Fruit fly (Drosophila melanogaster) whole organism, prepupa: ENCODE results near the gene CG6931.

Source experiments
- CG10631 ChIP-seq: fragments of 200-800 bp; sonication (Bioruptor generic); optimal IDR thresholded peaks from 2 replicates; lab custom pipeline; 2016; ENCODE audit warnings: missing biosample characterization, missing genetic modification characterization
- CG10669 ChIP-seq: fragments of 200-800 bp; sonication (Bioruptor generic); optimal IDR thresholded peaks from 3 replicates; lab custom pipeline; 2018; ENCODE audit warnings: missing biosample characterization, mild to moderate bottlenecking, missing genetic modification characterization, moderate library complexity
- CG11294 ChIP-seq: fragments of 200-800 bp; sonication (Bioruptor generic); IDR thresholded peaks from 2 replicates; pipeline ENCODE4 v1.3.6; 2022; ENCODE audit warnings: missing biosample characterization, missing genetic modification characterization
- CG11762 ChIP-seq: fragments of 200-800 bp; sonication (Bioruptor generic); optimal IDR thresholded peaks from 3 replicates; lab custom pipeline; 2016; ENCODE audit warnings: missing biosample characterization, missing genetic modification characterization; ENCODE audit not compliant: insufficient read depth
- CG11902 ChIP-seq: fragments of 200-800 bp; sonication (Bioruptor generic); optimal IDR thresholded peaks from 3 replicates; lab custom pipeline; 2016; ENCODE audit warnings: missing biosample characterization, missing genetic modification characterization
- CG15336 ChIP-seq: fragments of 200-800 bp; sonication (Bioruptor generic); IDR thresholded peaks from 2 replicates; pipeline ENCODE4 v1.3.6; 2022; ENCODE audit warnings: missing biosample characterization, missing genetic modification characterization
- CG3032 ChIP-seq: fragments of 200-800 bp; optimal IDR thresholded peaks from 2 replicates; lab custom pipeline; 2019; ENCODE audit warnings: missing biosample characterization, mild to moderate bottlenecking, missing genetic modification characterization, moderate library complexity
- CG31627 ChIP-seq: fragments of 200-800 bp; sonication (Bioruptor generic); optimal IDR thresholded peaks from 3 replicates; lab custom pipeline; 2016; ENCODE audit warnings: missing biosample characterization, missing genetic modification characterization
- CG3919 ChIP-seq: fragments of 200-800 bp; sonication (Bioruptor generic); optimal IDR thresholded peaks from 3 replicates; lab custom pipeline; 2016; ENCODE audit warnings: missing biosample characterization, missing genetic modification characterization
- CG4318 ChIP-seq: fragments of 200-800 bp; sonication (Bioruptor generic); optimal IDR thresholded peaks from 3 replicates; lab custom pipeline; 2017; ENCODE audit warnings: missing biosample characterization, mild to moderate bottlenecking, missing genetic modification characterization
- CG6276 ChIP-seq: fragments of 200-800 bp; sonication (Bioruptor generic); optimal IDR thresholded peaks from 2 replicates; lab custom pipeline; 2017; ENCODE audit warnings: missing biosample characterization, mild to moderate bottlenecking, missing genetic modification characterization
- CG6854 ChIP-seq: fragments of 200-800 bp; sonication (Bioruptor generic); optimal IDR thresholded peaks from 2 replicates; lab custom pipeline; 2017; ENCODE audit warnings: missing biosample characterization, mild to moderate bottlenecking, missing genetic modification characterization
- CG7368 ChIP-seq: fragments of 200-800 bp; sonication (Bioruptor generic); optimal IDR thresholded peaks from 3 replicates; lab custom pipeline; 2016; ENCODE audit warnings: missing biosample characterization, missing genetic modification characterization
- CG8632 ChIP-seq: fragments of 200-800 bp; sonication (Bioruptor generic); optimal IDR thresholded peaks from 3 replicates; lab custom pipeline; 2016; ENCODE audit warnings: missing biosample characterization, missing genetic modification characterization
- Eip75B ChIP-seq: fragments of 200-800 bp; sonication (Bioruptor generic); optimal IDR thresholded peaks from 3 replicates; lab custom pipeline; 2016; ENCODE audit warnings: missing biosample characterization, missing genetic modification characterization
- Ets21C ChIP-seq: fragments of 200-800 bp; sonication (Bioruptor generic); optimal IDR thresholded peaks from 3 replicates; lab custom pipeline; 2016; ENCODE audit warnings: missing biosample characterization, missing genetic modification characterization
- Ets96B ChIP-seq: fragments of 200-800 bp; optimal IDR thresholded peaks from 2 replicates; lab custom pipeline; 2019; ENCODE audit warnings: missing biosample characterization, mild to moderate bottlenecking, missing genetic modification characterization, moderate library complexity
- Gug ChIP-seq: fragments of 200-800 bp; sonication (Bioruptor generic); IDR thresholded peaks from 2 replicates; pipeline ENCODE4 v1.3.6; 2022; ENCODE audit warnings: missing biosample characterization, missing genetic modification characterization
- Hr4 ChIP-seq: fragments of 200-800 bp; sonication (Bioruptor generic); optimal IDR thresholded peaks from 3 replicates; lab custom pipeline; 2016; ENCODE audit warnings: missing biosample characterization, missing genetic modification characterization
- Lpt ChIP-seq: fragments of 200-800 bp; sonication (Bioruptor generic); optimal IDR thresholded peaks from 3 replicates; lab custom pipeline; 2016; ENCODE audit warnings: missing biosample characterization, missing genetic modification characterization
- OdsH ChIP-seq: fragments of 200-800 bp; sonication (Bioruptor generic); optimal IDR thresholded peaks from 3 replicates; lab custom pipeline; 2016; ENCODE audit warnings: missing biosample characterization, missing genetic modification characterization
- Smox ChIP-seq: fragments of 200-800 bp; sonication (Bioruptor generic); optimal IDR thresholded peaks from 3 replicates; lab custom pipeline; 2016; ENCODE audit warnings: missing biosample characterization, missing genetic modification characterization
- Sox14 ChIP-seq: fragments of 200-800 bp; sonication (Bioruptor generic); optimal IDR thresholded peaks from 3 replicates; lab custom pipeline; 2016; ENCODE audit warnings: missing biosample characterization, missing genetic modification characterization
- Sox15 ChIP-seq: fragments of 200-800 bp; sonication (Bioruptor generic); optimal IDR thresholded peaks from 3 replicates; lab custom pipeline; 2016; ENCODE audit warnings: missing biosample characterization, missing genetic modification characterization
- achi ChIP-seq: fragments of 200-800 bp; sonication (Bioruptor generic); optimal IDR thresholded peaks from 3 replicates; lab custom pipeline; 2016; ENCODE audit warnings: missing biosample characterization, missing genetic modification characterization
- cyc ChIP-seq: fragments of 200-800 bp; sonication (Bioruptor generic); optimal IDR thresholded peaks from 3 replicates; lab custom pipeline; 2016; ENCODE audit warnings: missing biosample characterization, missing genetic modification characterization
- dsx ChIP-seq: fragments of 200-800 bp; optimal IDR thresholded peaks from 3 replicates; lab custom pipeline; 2019; ENCODE audit warnings: missing biosample characterization, mild to moderate bottlenecking, missing genetic modification characterization, moderate library complexity; ENCODE audit not compliant: poor library complexity, severe bottlenecking
- fd59A ChIP-seq: fragments of 200-800 bp; sonication (Bioruptor generic); optimal IDR thresholded peaks from 2 replicates; lab custom pipeline; 2017; ENCODE audit warnings: missing biosample characterization, mild to moderate bottlenecking, missing genetic modification characterization, missing genetic modification reagents
- fd85E ChIP-seq: fragments of 200-800 bp; sonication (Bioruptor generic); optimal IDR thresholded peaks from 3 replicates; lab custom pipeline; 2016; ENCODE audit warnings: missing biosample characterization, missing genetic modification characterization
- fkh ChIP-seq: fragments of 200-800 bp; sonication (Bioruptor generic); optimal IDR thresholded peaks from 3 replicates; lab custom pipeline; 2017; ENCODE audit warnings: missing biosample characterization, mild to moderate bottlenecking, missing genetic modification characterization, moderate library complexity
- lz ChIP-seq: fragments of 200-800 bp; sonication (Bioruptor generic); optimal IDR thresholded peaks from 3 replicates; lab custom pipeline; 2016; ENCODE audit warnings: missing biosample characterization, missing genetic modification characterization
- net ChIP-seq: fragments of 200-800 bp; sonication (Bioruptor generic); optimal IDR thresholded peaks from 3 replicates; lab custom pipeline; 2016; ENCODE audit warnings: missing biosample characterization, missing genetic modification characterization
- salr ChIP-seq, 2 experiments: fragments of 200-800 bp; sonication (Bioruptor generic); optimal IDR thresholded peaks; 3 replicates each; lab custom pipeline; 2016 to 2018; ENCODE audit warnings: missing biosample characterization in 2 of 2, missing genetic modification characterization in 2 of 2, mild to moderate bottlenecking in 1 of 2
- vri ChIP-seq: fragments of 200-800 bp; sonication (Bioruptor generic); optimal IDR thresholded peaks from 3 replicates; lab custom pipeline; 2016; ENCODE audit warnings: missing biosample characterization, mild to moderate bottlenecking, missing genetic modification characterization

Gene CG6931

DNA sequence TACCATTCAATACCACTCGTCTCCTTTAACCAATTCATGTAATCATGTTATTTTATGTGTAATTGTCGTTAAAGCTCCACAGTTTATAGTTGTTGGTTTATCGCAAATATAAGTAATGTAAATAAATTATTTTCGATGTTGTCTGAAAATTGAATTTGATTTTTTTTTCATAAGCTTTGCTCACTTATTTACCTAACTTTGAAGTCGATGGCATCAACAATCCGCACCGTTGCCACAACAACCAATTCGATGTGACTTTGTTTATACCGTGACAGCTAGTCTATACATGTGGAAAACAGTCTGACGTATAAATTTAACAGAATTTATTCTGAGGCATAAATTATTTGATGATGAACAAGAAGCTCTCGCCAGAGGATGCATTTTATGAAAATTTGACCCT lies at the start of gene CG6931:
Gene CG6931, plus strand, starts transcription at position 301 of the 400 bp plus-strand sequence.
- TF ChIP-seq CG11294 (GFP tag; lab: Robert Waterston, UW) (no peak), fkh (GFP tag; lab: Kevin White, UChicago) (no peak), CG7368 (GFP tag; lab: Kevin White, UChicago) (no peak), Ets21C (no peak)

dm6 chr3L:11941612-11942011 lies 48.9 kb upstream of the CG6931 start, which contains the start of gene Rpt4R:
TSS of gene Rpt4R (plus strand) at chr3L:11941912.
- no peak for TF ChIP-seq net (GFP tag; lab: Kevin White, UChicago)
- no peak for TF ChIP-seq Smox (GFP tag; lab: Kevin White, UChicago)
- no peak for TF ChIP-seq CG31627 (GFP tag; lab: Kevin White, UChicago)
- no peak for TF ChIP-seq vri (GFP tag; lab: Kevin White, UChicago)

DNA sequence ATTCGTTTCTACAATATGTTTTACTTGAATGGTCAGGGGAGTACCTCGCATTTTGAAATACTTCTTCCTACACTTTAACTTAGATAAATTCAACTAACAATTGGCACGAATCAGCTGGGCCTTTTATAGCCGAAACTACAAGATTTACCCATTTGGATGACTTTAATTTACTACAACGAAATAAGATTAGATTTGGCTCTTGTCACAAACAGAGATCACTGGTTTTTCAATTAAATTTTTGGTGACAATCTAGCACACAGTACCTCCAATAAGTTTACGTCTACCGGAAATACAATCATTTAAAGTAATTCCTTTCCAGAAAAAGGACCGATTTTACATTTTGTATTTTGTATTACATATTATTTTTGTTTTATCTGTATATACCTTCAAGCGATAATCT lies 45.8 kb upstream of the CG6931 start, which contains the start of gene CG5883:
Gene CG5883, minus strand, starts transcription at position 101 of the 400 bp plus-strand sequence.
- TF ChIP-seq Sox14 (GFP tag; lab: Kevin White, UChicago) (no peak), CG8632 (GFP tag; lab: Kevin White, UChicago) (no peak), CG7368 (GFP tag; lab: Kevin White, UChicago) (no peak), CG3919 (no peak), CG10669 (GFP tag; lab: Kevin White, UChicago) (no peak), Ets96B (tag; lab: Kevin White, UChicago) (no peak), Hr4 (GFP tag; lab: Kevin White, UChicago) (no peak), fd59A (no peak), CG11902 (GFP tag; lab: Kevin White, UChicago) (no peak), Smox (GFP tag; lab: Kevin White, UChicago) (no peak), fd85E (GFP tag; lab: Kevin White, UChicago) (no peak), Lpt (GFP tag; lab: Kevin White, UChicago) (no peak)

- TF ChIP-seq CG6276 (GFP tag; lab: Kevin White, UChicago) (no peak), achi (GFP tag; lab: Kevin White, UChicago) (no peak), dsx (GFP tag; lab: Kevin White, UChicago) (no peak), Ets96B (tag; lab: Kevin White, UChicago) (no peak), OdsH (no peak), Eip75B (GFP tag; lab: Kevin White, UChicago) (no peak), CG11762 (GFP tag; lab: Kevin White, UChicago) (no peak), CG3032 (tag; lab: Kevin White, UChicago) (no peak), CG4318 (GFP tag; lab: Kevin White, UChicago) (no peak), Lpt (GFP tag; lab: Kevin White, UChicago) (no peak), fd59A (no peak), Sox15 (no peak)
These were observed 43.2 kb upstream of the CG6931 start, which contains the start of gene CG7252 for dm6 chr3L:11947357-11947756. TSS of gene CG7252 (plus strand) at chr3L:11947675.

- TF ChIP-seq net (GFP tag; lab: Kevin White, UChicago), result no peak
- TF ChIP-seq achi (GFP tag; lab: Kevin White, UChicago), result no peak
These were observed 41.0 kb upstream of the CG6931 start, which contains the start of gene CG17826 for dm6 chr3L:11949539-11949938. TSS of gene CG17826 (plus strand) at chr3L:11949839.

DNA sequence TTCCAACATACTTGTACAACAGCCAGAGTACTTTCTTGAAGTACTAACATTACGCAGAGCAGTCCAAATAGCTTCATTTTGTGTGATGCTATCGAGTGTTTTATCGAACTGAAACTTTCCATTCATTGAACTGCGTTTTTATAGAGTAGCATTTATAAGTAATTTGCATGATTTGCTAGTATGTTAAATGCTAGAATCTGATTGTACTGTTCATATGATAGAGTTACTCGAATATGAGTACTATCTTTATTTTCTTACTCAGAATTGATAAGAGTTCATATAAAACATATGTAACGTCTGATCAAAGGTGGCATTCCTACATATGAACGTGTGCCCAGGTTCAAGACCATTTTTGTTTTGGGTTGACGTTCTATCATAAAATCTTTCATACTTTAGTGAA lies 37.3 kb upstream of the CG6931 start, which contains the start of gene obst-G:
Gene obst-G, minus strand, starts transcription at position 101 of the 400 bp plus-strand sequence.
- no peak for TF ChIP-seq CG4318 (GFP tag; lab: Kevin White, UChicago)
- no peak for TF ChIP-seq CG6854 (GFP tag; lab: Kevin White, UChicago)
- no peak for TF ChIP-seq CG15336 (GFP tag; lab: Robert Waterston, UW)
- no peak for TF ChIP-seq CG10631
- TF ChIP-seq Gug (GFP tag; lab: Robert Waterston, UW), result no peak
- TF ChIP-seq CG10669 (GFP tag; lab: Kevin White, UChicago), result no peak
- TF ChIP-seq CG11294 (GFP tag; lab: Robert Waterston, UW), result no peak
- no peak for TF ChIP-seq Hr4 (GFP tag; lab: Kevin White, UChicago)
- no peak for TF ChIP-seq salr (GFP tag; optimal IDR thresholded peaks at IDR 0.05; lab: Kevin White, UChicago)
- TF ChIP-seq cyc (GFP tag; lab: Kevin White, UChicago), result no peak
- no peak for TF ChIP-seq CG7368 (GFP tag; lab: Kevin White, UChicago)
- TF ChIP-seq fkh (GFP tag; lab: Kevin White, UChicago), result no peak
- no peak for TF ChIP-seq Ets96B (tag; lab: Kevin White, UChicago)
- TF ChIP-seq lz (GFP tag; lab: Kevin White, UChicago), result no peak
